Fruit fly (Drosophila melanogaster) whole organism, embryonic: ENCODE measurements around the gene mei-218.

Source experiments
- Asciz ChIP-seq: fragments of 200-800 bp; sonication (Bioruptor generic); optimal IDR thresholded peaks from 2 replicates; lab custom pipeline; 2017; ENCODE audit warnings: missing biosample characterization, mild to moderate bottlenecking, missing genetic modification characterization, missing genetic modification reagents
- Atf-2 ChIP-seq: fragments of 200-800 bp; sonication (Bioruptor generic); optimal IDR thresholded peaks from 2 replicates; lab custom pipeline; 2016; ENCODE audit warnings: missing biosample characterization, missing genetic modification characterization
- Blimp-1 ChIP-seq: fragments of 200-800 bp; sonication (Bioruptor generic); optimal IDR thresholded peaks from 3 replicates; lab custom pipeline; 2018; ENCODE audit warnings: missing biosample characterization, missing genetic modification characterization, mild to moderate bottlenecking, moderate library complexity, missing genetic modification reagents
- CG1024 ChIP-seq: fragments of 200-800 bp; sonication (Bioruptor generic); IDR thresholded peaks from 2 replicates; pipeline ENCODE4 v1.3.6; 2022; ENCODE audit warnings: missing biosample characterization, missing genetic modification characterization
- CG11696 ChIP-seq: fragments of 200-800 bp; sonication (Bioruptor generic); IDR thresholded peaks from 2 replicates; pipeline ENCODE4 v1.3.6; 2022; ENCODE audit warnings: missing biosample characterization, missing genetic modification characterization
- CG11723 ChIP-seq: fragments of 200-800 bp; sonication (Bioruptor generic); optimal IDR thresholded peaks from 2 replicates; lab custom pipeline; 2017; ENCODE audit warnings: missing biosample characterization, mild to moderate bottlenecking, missing genetic modification characterization
- CG13624 ChIP-seq: fragments of 200-800 bp; sonication (Bioruptor generic); optimal IDR thresholded peaks from 2 replicates; lab custom pipeline; 2016; ENCODE audit warnings: missing biosample characterization, missing genetic modification characterization
- CG14050 ChIP-seq: fragments of 200-800 bp; sonication (Bioruptor generic); IDR thresholded peaks from 3 replicates; pipeline ENCODE4 v1.3.6; 2022; ENCODE audit warnings: missing biosample characterization, missing genetic modification characterization
- CG1647 ChIP-seq: fragments of 200-800 bp; sonication (Bioruptor generic); optimal IDR thresholded peaks from 3 replicates; lab custom pipeline; 2016; ENCODE audit warnings: missing biosample characterization, missing genetic modification characterization
- CG16863 ChIP-seq: fragments of 200-800 bp; sonication (Bioruptor generic); optimal IDR thresholded peaks from 3 replicates; lab custom pipeline; 2016; ENCODE audit warnings: missing biosample characterization, missing genetic modification characterization
- CG2129 ChIP-seq: fragments of 200-800 bp; sonication (Bioruptor generic); IDR thresholded peaks from 2 replicates; pipeline ENCODE4 v1.3.6; 2022; ENCODE audit warnings: missing biosample characterization, missing genetic modification characterization; ENCODE audit not compliant: partially characterized antibody
- CG3838 ChIP-seq: fragments of 200-800 bp; sonication (Bioruptor generic); optimal IDR thresholded peaks from 3 replicates; lab custom pipeline; 2016; ENCODE audit warnings: missing biosample characterization, missing genetic modification characterization
- CG4282 ChIP-seq: fragments of 200-800 bp; sonication (Bioruptor generic); optimal IDR thresholded peaks from 2 replicates; lab custom pipeline; 2016; ENCODE audit warnings: missing biosample characterization, missing genetic modification characterization
- CG6175 ChIP-seq: fragments of 200-800 bp; sonication (Bioruptor generic); IDR thresholded peaks from 3 replicates; pipeline ENCODE4 v1.3.6; 2022; ENCODE audit warnings: missing biosample characterization, missing genetic modification characterization
- CG7556 ChIP-seq: fragments of 200-800 bp; sonication (Bioruptor generic); optimal IDR thresholded peaks from 2 replicates; lab custom pipeline; 2017; ENCODE audit warnings: missing biosample characterization, mild to moderate bottlenecking, missing genetic modification characterization
- CG8281 ChIP-seq: fragments of 200-800 bp; sonication (Bioruptor generic); optimal IDR thresholded peaks from 2 replicates; lab custom pipeline; 2018; ENCODE audit warnings: missing biosample characterization, mild to moderate bottlenecking, missing genetic modification characterization, moderate library complexity
- CG8290 ChIP-seq, 3 experiments: fragments of 200-800 bp; sonication (Bioruptor generic); optimal IDR thresholded peaks; 2 replicates each; lab custom pipeline; 2016 to 2019; ENCODE audit warnings: missing biosample characterization in 3 of 3, missing genetic modification characterization in 3 of 3, mild to moderate bottlenecking in 2 of 3, moderate library complexity in 1 of 3
- CG9437 ChIP-seq: fragments of 200-800 bp; sonication (Bioruptor generic); optimal IDR thresholded peaks from 2 replicates; lab custom pipeline; 2018; ENCODE audit warnings: missing biosample characterization, mild to moderate bottlenecking, missing genetic modification characterization
- D19A ChIP-seq: fragments of 200-800 bp; optimal IDR thresholded peaks from 3 replicates; lab custom pipeline; 2019; ENCODE audit warnings: missing biosample characterization, mild to moderate bottlenecking, missing genetic modification characterization, moderate library complexity
- Dad ChIP-seq: fragments of 200-800 bp; sonication (Bioruptor generic); optimal IDR thresholded peaks from 3 replicates; lab custom pipeline; 2016; ENCODE audit warnings: missing biosample characterization, missing genetic modification characterization
- Doc2 ChIP-seq: fragments of 200-800 bp; sonication (Bioruptor generic); IDR thresholded peaks from 2 replicates; pipeline ENCODE4 v1.3.6; 2022; ENCODE audit warnings: missing biosample characterization, missing genetic modification characterization
- Dp ChIP-seq: fragments of 200-800 bp; sonication (Bioruptor generic); optimal IDR thresholded peaks from 2 replicates; lab custom pipeline; 2018; ENCODE audit warnings: missing biosample characterization, mild to moderate bottlenecking, missing genetic modification characterization, moderate library complexity
- E2f2 ChIP-seq: fragments of 200-800 bp; sonication (Bioruptor generic); IDR thresholded peaks from 2 replicates; pipeline ENCODE4 v1.3.6; 2022; ENCODE audit warnings: missing biosample characterization, missing genetic modification characterization
- ERR ChIP-seq: fragments of 200-800 bp; sonication (Bioruptor generic); optimal IDR thresholded peaks from 2 replicates; lab custom pipeline; 2016; ENCODE audit warnings: missing biosample characterization, missing genetic modification characterization
- Ets97D ChIP-seq: fragments of 200-800 bp; sonication (Bioruptor generic); optimal IDR thresholded peaks from 3 replicates; lab custom pipeline; 2016; ENCODE audit warnings: missing biosample characterization, missing genetic modification characterization
- Hr78 ChIP-seq, 2 experiments: fragments of 200-800 bp in 1 of 2; fragments of >200 bp in 1 of 2; sonication (Bioruptor generic) in 1 of 2; optimal IDR thresholded peaks; 2 replicates each; lab custom pipeline; 2017 to 2019; ENCODE audit warnings: missing biosample characterization in 2 of 2, missing genetic modification characterization in 2 of 2, mild to moderate bottlenecking in 1 of 2, moderate library complexity in 1 of 2
- Jarid2 ChIP-seq: fragments of 200-800 bp; sonication (Bioruptor generic); optimal IDR thresholded peaks from 3 replicates; lab custom pipeline; 2017; ENCODE audit warnings: mild to moderate bottlenecking, missing biosample characterization, missing genetic modification reagents, missing genetic modification characterization
- Lpt ChIP-seq: fragments of >200 bp; optimal IDR thresholded peaks from 2 replicates; lab custom pipeline; 2018; ENCODE audit warnings: missing biosample characterization, missing genetic modification characterization
- MBD-R2 ChIP-seq: fragments of 200-800 bp; sonication (Bioruptor generic); IDR thresholded peaks from 2 replicates; pipeline ENCODE4 v1.3.6; 2022; ENCODE audit warnings: missing biosample characterization, missing genetic modification characterization
- Oaz ChIP-seq: fragments of 200-800 bp; sonication (Bioruptor generic); IDR thresholded peaks from 2 replicates; pipeline ENCODE4 v1.3.6; 2022; ENCODE audit warnings: missing biosample characterization, missing genetic modification characterization
- YL-1 ChIP-seq: fragments of 200-800 bp; sonication (Bioruptor generic); optimal IDR thresholded peaks from 3 replicates; lab custom pipeline; 2017; ENCODE audit warnings: missing biosample characterization, mild to moderate bottlenecking, missing genetic modification characterization
- ac ChIP-seq: fragments of 200-800 bp; sonication (Bioruptor generic); optimal IDR thresholded peaks from 3 replicates; lab custom pipeline; 2017; ENCODE audit warnings: missing biosample characterization, mild to moderate bottlenecking, missing genetic modification characterization
- amos ChIP-seq: fragments of 200-800 bp; sonication (Bioruptor generic); IDR thresholded peaks from 2 replicates; pipeline ENCODE4 v1.3.6; 2022; ENCODE audit warnings: missing biosample characterization, missing genetic modification characterization; ENCODE audit not compliant: partially characterized antibody
- ara ChIP-seq: fragments of 200-800 bp; sonication (Bioruptor generic); IDR thresholded peaks from 2 replicates; pipeline ENCODE4 v1.3.6; 2022; ENCODE audit warnings: missing biosample characterization, missing genetic modification characterization
- bsh ChIP-seq, 2 experiments: fragments of 200-800 bp; sonication (Bioruptor generic); optimal IDR thresholded peaks; 2 replicates each; lab custom pipeline; 2017 to 2018; ENCODE audit warnings: mild to moderate bottlenecking in 2 of 2, missing biosample characterization in 2 of 2, missing genetic modification characterization in 2 of 2, moderate library complexity in 1 of 2
- btn ChIP-seq: fragments of 200-800 bp; sonication (Bioruptor generic); optimal IDR thresholded peaks from 2 replicates; lab custom pipeline; 2016; ENCODE audit warnings: missing biosample characterization, missing genetic modification characterization
- chn ChIP-seq: fragments of 200-800 bp; sonication (Bioruptor generic); optimal IDR thresholded peaks from 2 replicates; lab custom pipeline; 2016; ENCODE audit warnings: missing biosample characterization, missing genetic modification characterization
- dm ChIP-seq: fragments of 200-800 bp; sonication (Bioruptor generic); optimal IDR thresholded peaks from 3 replicates; lab custom pipeline; 2016; ENCODE audit warnings: missing biosample characterization, missing genetic modification characterization
- hbn ChIP-seq: fragments of 200-800 bp; sonication (Bioruptor generic); IDR thresholded peaks from 2 replicates; pipeline ENCODE4 v1.3.6; 2022; ENCODE audit warnings: missing biosample characterization, missing genetic modification characterization; ENCODE audit not compliant: partially characterized antibody
- hth ChIP-seq: fragments of >200 bp; optimal IDR thresholded peaks from 2 replicates; lab custom pipeline; 2017; ENCODE audit warnings: inconsistent platforms
- lbe ChIP-seq: fragments of 200-800 bp; sonication (Bioruptor generic); optimal IDR thresholded peaks from 2 replicates; lab custom pipeline; 2016; ENCODE audit warnings: missing biosample characterization, mild to moderate bottlenecking, missing genetic modification characterization
- lola ChIP-seq, 3 experiments: fragments of >200 bp in 2 of 3; fragments of 200-800 bp in 1 of 3; sonication (Bioruptor generic) in 1 of 3; optimal IDR thresholded peaks; 2 replicates each; lab custom pipeline; 2017 to 2019; ENCODE audit warnings: missing biosample characterization in 3 of 3, missing genetic modification characterization in 3 of 3, mild to moderate bottlenecking in 1 of 3, moderate library complexity in 1 of 3
- nmo ChIP-seq: fragments of 200-800 bp; sonication (Bioruptor generic); optimal IDR thresholded peaks from 2 replicates; lab custom pipeline; 2018; ENCODE audit warnings: missing biosample characterization, mild to moderate bottlenecking, missing genetic modification characterization, moderate library complexity
- pb ChIP-seq: fragments of 200-800 bp; sonication (Bioruptor generic); optimal IDR thresholded peaks from 3 replicates; lab custom pipeline; 2016; ENCODE audit warnings: missing biosample characterization, missing genetic modification characterization
- phol ChIP-seq: fragments of 200-800 bp; sonication (Bioruptor generic); optimal IDR thresholded peaks from 3 replicates; lab custom pipeline; 2018; ENCODE audit warnings: missing biosample characterization, mild to moderate bottlenecking, missing genetic modification characterization, moderate library complexity
- psq ChIP-seq: fragments of 200-800 bp; sonication (Bioruptor generic); optimal IDR thresholded peaks from 2 replicates; lab custom pipeline; 2017; ENCODE audit warnings: missing biosample characterization, missing genetic modification characterization
- sqz ChIP-seq: fragments of 200-800 bp; sonication (Bioruptor generic); optimal IDR thresholded peaks from 3 replicates; lab custom pipeline; 2018; ENCODE audit warnings: missing biosample characterization, mild to moderate bottlenecking, missing genetic modification characterization
- tna ChIP-seq: fragments of 200-800 bp; sonication (Bioruptor generic); IDR thresholded peaks from 2 replicates; pipeline ENCODE4 v1.3.6; 2022; ENCODE audit warnings: missing biosample characterization, missing genetic modification characterization; ENCODE audit not compliant: partially characterized antibody
- yki ChIP-seq: fragments of >200 bp; optimal IDR thresholded peaks from 3 replicates; lab custom pipeline; 2018

The mei-218 gene

dm6 chrX:17123545-17124203 lies 19.1 kb downstream of the mei-218 start (continued):
- TF ChIP-seq pb (GFP tag; lab: Kevin White, UChicago) (no peak), Lpt (GFP tag; lab: Kevin White, UChicago) (no peak), YL-1 (GFP tag; lab: Kevin White, UChicago) (no peak), Asciz (peak; percentile 71), bsh (GFP tag; optimal IDR thresholded peaks at IDR 0.05; lab: Kevin White, UChicago) (peak in 1 of 2 experiments; percentile 75), tna (no peak), nmo (GFP tag; lab: Kevin White, UChicago) (peak; percentile 81), btn (GFP tag; lab: Kevin White, UChicago) (no peak), dm (GFP tag; lab: Kevin White, UChicago) (peak; percentile 8), CG4282 (GFP tag; lab: Kevin White, UChicago) (no peak), lbe (GFP tag; lab: Kevin White, UChicago) (no peak), sqz (GFP tag; lab: Kevin White, UChicago) (no peak), Hr78 (GFP tag; optimal IDR thresholded peaks at IDR 0.05; lab: Kevin White, UChicago) (peak in 1 of 2 experiments; percentile 36), amos (no peak; the same call in 1 of the 2 replicates), CG14050 (GFP tag; lab: Robert Waterston, UW) (peak; percentile 73; the same call in 2 of the 3 replicates), ara (GFP tag; lab: Robert Waterston, UW) (0 out of 2 replicates have a peak, but pooled peaks have one; percentile 45), CG7556 (GFP tag; lab: Kevin White, UChicago) (peak; percentile 70), chn (no peak), CG3838 (peak; percentile 29), CG2129 (GFP tag; lab: Robert Waterston, UW) (no peak), CG8281 (tag; lab: Kevin White, UChicago) (peak; percentile 54), phol (peak; percentile 79), MBD-R2 (GFP tag; lab: Robert Waterston, UW) (peak; percentile 41; the same call in 1 of the 2 replicates), CG11723 (GFP tag; lab: Kevin White, UChicago) (peak; percentile 44), Doc2 (GFP tag; lab: Robert Waterston, UW) (no peak), lola (GFP tag; optimal IDR thresholded peaks at IDR 0.05; lab: Kevin White, UChicago) (peak in 1 of 3 experiments; percentile 49), Ets97D (peak; percentile 35), E2f2 (GFP tag; lab: Robert Waterston, UW) (0 out of 2 replicates have a peak, but pooled peaks have one; percentile 40), Atf-2 (GFP tag; lab: Kevin White, UChicago) (peak; percentile 41), yki (lab: Kevin White, UChicago) (no peak), CG1647 (peak; percentile 51), ac (GFP tag; lab: Kevin White, UChicago) (no peak), hbn (no peak), CG9437 (peak; percentile 47), CG13624 (GFP tag; lab: Kevin White, UChicago) (peak; percentile 29), Jarid2 (GFP tag; lab: Kevin White, UChicago) (peak; percentile 28), CG8290 (GFP tag; optimal IDR thresholded peaks at IDR 0.05; lab: Kevin White, UChicago) (no peak), CG8290 (tag; optimal IDR thresholded peaks at IDR 0.05; lab: Kevin White, UChicago) (peak in 1 of 2 experiments; percentile 86), CG6175 (0 out of 3 replicates have a peak, but pooled peaks have one; percentile 50), ERR (GFP tag; lab: Kevin White, UChicago) (no peak), psq (GFP tag; lab: Kevin White, UChicago) (no peak), Blimp-1 (peak; percentile 66), CG1024 (GFP tag; lab: Robert Waterston, UW) (peak; percentile 50; the same call in 1 of the 2 replicates), D19A (tag; lab: Kevin White, UChicago) (peak; percentile 63), CG11696 (GFP tag; lab: Robert Waterston, UW) (0 out of 2 replicates have a peak, but pooled peaks have one; percentile 24), CG16863 (GFP tag; lab: Kevin White, UChicago) (peak; percentile 36), Dad (GFP tag; lab: Kevin White, UChicago) (peak; percentile 42), hth (lab: Kevin White, UChicago) (no peak), Dp (GFP tag; lab: Kevin White, UChicago) (no peak), Oaz (GFP tag; lab: Robert Waterston, UW) (peak; percentile 61)
